Worm (Caenorhabditis elegans) whole organism, L1 larva: ENCODE results near the gene srbc-57.
A peak's percentile ranks its signal among the peaks of the same experiment; 100 is the strongest.

Experiments
- C04F5.9 ChIP-seq: sonication (generic microtip); optimal IDR thresholded peaks from 2 replicates; lab custom pipeline; 2016; ENCODE audit warnings: missing genetic modification characterization, missing compliant biosample characterization
- C16A3.4 ChIP-seq: fragments of 150-350 bp; optimal IDR thresholded peaks from 2 replicates; lab custom pipeline; 2014; ENCODE audit warnings: missing biosample characterization, missing genetic modification characterization
- F16B12.6 ChIP-seq: fragments of 150-350 bp; optimal IDR thresholded peaks from 2 replicates; lab custom pipeline; 2014; ENCODE audit warnings: missing biosample characterization, missing genetic modification characterization
- aha-1 ChIP-seq: fragments of 150-350 bp; optimal IDR thresholded peaks from 2 replicates; lab custom pipeline; 2014; ENCODE audit warnings: missing biosample characterization, missing genetic modification characterization
- alr-1 ChIP-seq: fragments of 200-800 bp; sonication (Bioruptor generic); optimal IDR thresholded peaks from 2 replicates; lab custom pipeline; 2018; ENCODE audit warnings: borderline replicate concordance, mild to moderate bottlenecking, missing genetic modification characterization, missing compliant biosample characterization
- ama-1 ChIP-seq: fragments of 150-350 bp; optimal IDR thresholded peaks from 2 replicates; lab custom pipeline; 2014
- ceh-90 ChIP-seq: sonication (generic microtip); optimal IDR thresholded peaks from 2 replicates; lab custom pipeline; 2016; ENCODE audit warnings: missing genetic modification characterization, missing compliant biosample characterization
- dsc-1 ChIP-seq: sonication (generic microtip); optimal IDR thresholded peaks from 2 replicates; lab custom pipeline; 2016; ENCODE audit warnings: mild to moderate bottlenecking, missing genetic modification characterization, missing compliant biosample characterization
- efl-1 ChIP-seq, 4 experiments: fragments of 150-350 bp; optimal IDR thresholded peaks in 3 of 4; peaks in 1 of 4; 1 replicate in 1 of 4; 2 replicates in 3 of 4; lab custom pipeline; 2014; ENCODE audit warnings: missing biosample characterization in 2 of 4, missing genetic modification characterization in 2 of 4, missing genetic modification reagents in 2 of 4
- egl-13 ChIP-seq: sonication (generic microtip); optimal IDR thresholded peaks from 2 replicates; lab custom pipeline; 2016; ENCODE audit warnings: missing genotype, missing genetic modification reagents, missing genetic modification characterization, missing compliant biosample characterization
- elt-2 ChIP-seq: sonication (generic microtip); optimal IDR thresholded peaks from 2 replicates; lab custom pipeline; 2016; ENCODE audit warnings: missing genetic modification characterization, mild to moderate bottlenecking, inconsistent platforms, missing compliant biosample characterization, missing genetic modification reagents
- fkh-10 ChIP-seq: sonication (generic microtip); optimal IDR thresholded peaks from 2 replicates; lab custom pipeline; 2017; ENCODE audit warnings: missing biosample characterization, missing genetic modification reagents, missing genetic modification characterization
- fkh-4 ChIP-seq: sonication (generic microtip); optimal IDR thresholded peaks from 2 replicates; lab custom pipeline; 2016; ENCODE audit warnings: missing compliant biosample characterization, missing genetic modification characterization, borderline replicate concordance
- fkh-8 ChIP-seq: sonication (generic microtip); optimal IDR thresholded peaks from 2 replicates; lab custom pipeline; 2016; ENCODE audit warnings: mild to moderate bottlenecking, missing genetic modification characterization, missing compliant biosample characterization
- fos-1 ChIP-seq: fragments of 150-350 bp; optimal IDR thresholded peaks from 2 replicates; lab custom pipeline; 2014; ENCODE audit warnings: missing biosample characterization, missing genetic modification characterization
- grh-1 ChIP-seq: fragments of 200-800 bp; sonication (Bioruptor generic); IDR thresholded peaks from 2 replicates; pipeline ENCODE4 v1.3.6; 2022; ENCODE audit warnings: missing genetic modification reagents, missing genetic modification characterization, missing compliant biosample characterization
- hlh-17 ChIP-seq: fragments of 200-800 bp; sonication (Bioruptor generic); optimal IDR thresholded peaks from 2 replicates; lab custom pipeline; 2018; ENCODE audit warnings: missing genetic modification characterization, mild to moderate bottlenecking, missing compliant biosample characterization, moderate library complexity, borderline replicate concordance
- lin-15B ChIP-seq: fragments of 150-350 bp; sonication (generic microtip); optimal IDR thresholded peaks from 3 replicates; lab custom pipeline; 2014; ENCODE audit warnings: missing biosample characterization, missing genetic modification characterization
- lir-3 ChIP-seq: sonication (generic microtip); optimal IDR thresholded peaks from 2 replicates; lab custom pipeline; 2016; ENCODE audit warnings: mild to moderate bottlenecking, missing genetic modification characterization, moderate library complexity, missing compliant biosample characterization; ENCODE audit not compliant: poor library complexity
- lsy-2 ChIP-seq, 2 experiments: fragments of 150-350 bp; optimal IDR thresholded peaks; 2 replicates each; lab custom pipeline; 2014; ENCODE audit warnings: missing biosample characterization in 2 of 2, missing genetic modification characterization in 2 of 2
- nhr-11 ChIP-seq: fragments of 150-350 bp; optimal IDR thresholded peaks from 2 replicates; lab custom pipeline; 2014; ENCODE audit warnings: missing biosample characterization, missing genetic modification characterization
- nhr-12 ChIP-seq: sonication (generic microtip); optimal IDR thresholded peaks from 2 replicates; lab custom pipeline; 2017; ENCODE audit warnings: missing biosample characterization, missing genetic modification characterization
- nhr-19 ChIP-seq: fragments of 200-800 bp; sonication (Bioruptor generic); conservative IDR thresholded peaks from 2 replicates; pipeline ENCODE4 v1.3.6; 2022; ENCODE audit warnings: missing genetic modification characterization, missing compliant biosample characterization
- nhr-237 ChIP-seq: fragments of 150-350 bp; optimal IDR thresholded peaks from 2 replicates; lab custom pipeline; 2014; ENCODE audit warnings: missing biosample characterization, missing genetic modification characterization
- nhr-71 ChIP-seq: sonication (generic microtip); optimal IDR thresholded peaks from 2 replicates; lab custom pipeline; 2016; ENCODE audit warnings: mild to moderate bottlenecking, missing genetic modification characterization, moderate library complexity, missing compliant biosample characterization
- nhr-76 ChIP-seq: sonication (generic microtip); optimal IDR thresholded peaks from 2 replicates; lab custom pipeline; 2017; ENCODE audit warnings: missing biosample characterization, missing genetic modification characterization
- nhr-85 ChIP-seq: sonication (generic microtip); peaks from one replicate; lab custom pipeline; 2016; ENCODE audit warnings: missing genetic modification characterization, inconsistent platforms, missing compliant biosample characterization
- nhr-90 ChIP-seq: sonication (generic microtip); optimal IDR thresholded peaks from 2 replicates; lab custom pipeline; 2016; ENCODE audit warnings: mild to moderate bottlenecking, missing genetic modification characterization, missing compliant biosample characterization; ENCODE audit not compliant: poor library complexity
- pag-3 ChIP-seq: sonication (generic microtip); optimal IDR thresholded peaks from 2 replicates; lab custom pipeline; 2017; ENCODE audit warnings: missing genetic modification characterization, mild to moderate bottlenecking, missing compliant biosample characterization, antibody characterized with exemption, borderline replicate concordance; ENCODE audit not compliant: insufficient read depth
- pqm-1 ChIP-seq: sonication (generic microtip); optimal IDR thresholded peaks from 3 replicates; lab custom pipeline; 2017; ENCODE audit warnings: missing biosample characterization, missing genetic modification characterization
- skn-1 ChIP-seq: fragments of 150-350 bp; optimal IDR thresholded peaks from 2 replicates; lab custom pipeline; 2014; ENCODE audit warnings: missing biosample characterization, missing genetic modification characterization
- snu-23 ChIP-seq: sonication (generic microtip); optimal IDR thresholded peaks from 2 replicates; lab custom pipeline; 2016; ENCODE audit warnings: missing genetic modification characterization, missing compliant biosample characterization
- sox-4 ChIP-seq: sonication (generic microtip); optimal IDR thresholded peaks from 2 replicates; lab custom pipeline; 2016; ENCODE audit warnings: missing genetic modification characterization, missing compliant biosample characterization
- sptf-1 ChIP-seq: fragments of 150-350 bp; optimal IDR thresholded peaks from 2 replicates; lab custom pipeline; 2014; ENCODE audit warnings: missing biosample characterization, missing genetic modification characterization
- sup-37 ChIP-seq: fragments of 200-800 bp; sonication (Bioruptor generic); optimal IDR thresholded peaks from 2 replicates; lab custom pipeline; 2018; ENCODE audit warnings: mild to moderate bottlenecking, missing genetic modification characterization, missing compliant biosample characterization
- unc-30 ChIP-seq: sonication (generic microtip); optimal IDR thresholded peaks from 2 replicates; lab custom pipeline; 2017; ENCODE audit warnings: missing biosample characterization, missing genetic modification characterization
- unc-62 ChIP-seq: fragments of 150-350 bp; optimal IDR thresholded peaks from 2 replicates; lab custom pipeline; 2014; ENCODE audit warnings: missing biosample characterization, missing genetic modification reagents, missing genetic modification characterization
- unc-98 ChIP-seq: fragments of 200-800 bp; sonication (Bioruptor generic); IDR thresholded peaks from 2 replicates; pipeline ENCODE4 v1.3.6; 2022; ENCODE audit warnings: missing genetic modification characterization, missing compliant biosample characterization
- zag-1 ChIP-seq: fragments of 150-350 bp; optimal IDR thresholded peaks from 2 replicates; lab custom pipeline; 2014; ENCODE audit warnings: missing biosample characterization, missing genetic modification characterization
- ztf-11 ChIP-seq, 2 experiments: sonication (generic microtip); optimal IDR thresholded peaks; 2 replicates each; lab custom pipeline; 2016 to 2017; ENCODE audit warnings: missing genetic modification characterization in 2 of 2, missing biosample characterization in 1 of 2, missing compliant biosample characterization in 1 of 2
- ztf-4 ChIP-seq: fragments of 150-350 bp; optimal IDR thresholded peaks from 2 replicates; lab custom pipeline; 2014; ENCODE audit warnings: missing biosample characterization, missing genetic modification characterization

srbc-57 gene

DNA sequence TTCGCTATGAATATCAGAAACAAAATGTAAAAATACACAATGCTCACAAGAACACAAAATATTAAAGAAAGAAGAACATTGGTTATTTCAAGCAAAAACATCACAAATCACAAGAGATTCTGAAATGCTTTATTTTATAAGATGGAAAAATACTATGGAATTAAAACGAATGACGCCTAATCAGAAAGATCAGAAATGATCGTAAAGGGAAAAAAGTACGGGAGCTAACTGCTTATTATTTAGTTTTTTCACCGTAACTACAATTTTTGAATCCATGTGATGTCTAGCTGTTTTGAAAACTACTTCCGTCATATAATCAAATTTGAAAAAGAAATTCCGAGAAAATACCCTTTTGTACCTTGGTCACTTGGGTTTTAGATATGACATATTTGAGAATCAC, at the start of gene srbc-57:
srbc-57 (minus strand) TSS at position 101 of the 400 bp plus-strand sequence.
- no peak for TF ChIP-seq F16B12.6 (tag; lab: Kevin White, UChicago)
- peak; percentile 14 for TF ChIP-seq fkh-8 (tag; lab: Kevin White, UChicago)
- TF ChIP-seq efl-1 (optimal IDR thresholded peaks at IDR 0.05; lab: Kevin White, UChicago): no peak
- TF ChIP-seq efl-1 (GFP tag; optimal IDR thresholded peaks at IDR 0.05 in 1 of 2; lab: Kevin White, UChicago): no peak

ce11 chrV:512420-512819, 44.1 kb upstream of the srbc-57 start, which contains the start of gene srh-37:
Gene srh-37 (minus strand): TSS chrV:512520.
- TF ChIP-seq lsy-2 (tag; optimal IDR thresholded peaks at IDR 0.05; lab: Kevin White, UChicago): no peak
- TF ChIP-seq ama-1 (lab: Kevin White, UChicago): no peak
- TF ChIP-seq aha-1 (tag; lab: Kevin White, UChicago): no peak

DNA sequence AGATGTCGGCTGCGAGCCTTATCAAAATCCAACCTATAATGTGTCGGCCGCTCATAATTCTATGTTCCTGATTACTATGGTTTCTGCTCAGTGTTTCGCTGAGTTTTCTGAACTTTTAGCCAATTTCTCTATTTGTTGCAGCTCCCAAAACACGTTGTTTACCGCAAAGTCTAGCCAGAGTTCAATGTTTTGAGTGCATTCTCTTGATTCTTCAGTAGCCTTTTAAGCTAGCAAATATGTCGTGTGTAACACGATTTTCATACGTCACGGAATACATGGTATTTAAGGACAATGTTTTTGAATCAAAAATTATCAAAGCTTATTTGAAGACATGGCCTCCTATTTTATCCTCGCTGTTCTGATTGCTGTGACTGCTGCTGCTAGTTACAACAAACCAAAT, 36.8 kb upstream of the srbc-57 start, which contains the start of gene srlf-19:
srlf-19 (plus strand) TSS at position 301 of the 400 bp plus-strand sequence.
- TF ChIP-seq fkh-4 (tag; lab: Kevin White, UChicago) (no peak), nhr-85 (tag; lab: Kevin White, UChicago) (no peak), dsc-1 (tag; lab: Kevin White, UChicago) (no peak), pqm-1 (no peak)

- TF ChIP-seq snu-23 (GFP tag; lab: Kevin White, UChicago): no peak
- no peak for TF ChIP-seq C16A3.4 (tag; lab: Kevin White, UChicago)
- TF ChIP-seq sox-4 (tag; lab: Kevin White, UChicago): no peak
- no peak for TF ChIP-seq fkh-4 (tag; lab: Kevin White, UChicago)
- TF ChIP-seq nhr-76 (tag; lab: Kevin White, UChicago): no peak
- TF ChIP-seq ceh-90 (tag; lab: Kevin White, UChicago): no peak
- no peak for TF ChIP-seq unc-62 (GFP tag; lab: Kevin White, UChicago)
Measured at ce11 chrV:503728-504127, 35.4 kb upstream of the srbc-57 start, which contains the start of gene srlf-35. Gene srlf-35 (plus strand): TSS chrV:504028.

ce11 chrV:502803-503273, 34.5 kb upstream of the srbc-57 start, which contains the start of gene T01G6.10:
Gene T01G6.10 (minus strand): TSS chrV:503223.
- TF ChIP-seq fkh-8 (tag; lab: Kevin White, UChicago): no peak
- no peak for TF ChIP-seq ceh-90 (tag; lab: Kevin White, UChicago)
- no peak for TF ChIP-seq sox-4 (tag; lab: Kevin White, UChicago)
- TF ChIP-seq nhr-71: no peak
- TF ChIP-seq C04F5.9 (tag; lab: Kevin White, UChicago): no peak
- no peak for TF ChIP-seq fkh-10
- no peak for TF ChIP-seq fkh-4 (tag; lab: Kevin White, UChicago)
- no peak for TF ChIP-seq ztf-11 (tag; optimal IDR thresholded peaks at IDR 0.05; lab: Kevin White, UChicago)
- TF ChIP-seq lir-3 (tag; lab: Kevin White, UChicago): no peak
- TF ChIP-seq hlh-17 (GFP tag; lab: Kevin White, UChicago): no peak
- no peak for TF ChIP-seq fos-1
- no peak for TF ChIP-seq C16A3.4 (tag; lab: Kevin White, UChicago)
- TF ChIP-seq nhr-237 (tag; lab: Kevin White, UChicago): no peak
- no peak for TF ChIP-seq lsy-2 (tag; optimal IDR thresholded peaks at IDR 0.05; lab: Kevin White, UChicago)
- no peak for TF ChIP-seq skn-1 (tag; lab: Kevin White, UChicago)
- TF ChIP-seq sptf-1 (tag; lab: Kevin White, UChicago): no peak

ce11 chrV:501230-501629, 32.9 kb upstream of the srbc-57 start, which contains the start of gene str-256:
Gene str-256 (minus strand): TSS chrV:501330.
- TF ChIP-seq nhr-90 (tag; lab: Kevin White, UChicago): no peak
- TF ChIP-seq sup-37 (GFP tag; lab: Kevin White, UChicago): no peak
- no peak for TF ChIP-seq aha-1 (tag; lab: Kevin White, UChicago)
- no peak for TF ChIP-seq unc-98 (GFP tag; lab: Robert Waterston, UW)
- TF ChIP-seq nhr-12 (tag; lab: Kevin White, UChicago): no peak
- TF ChIP-seq alr-1 (tag; lab: Kevin White, UChicago): no peak
- no peak for TF ChIP-seq elt-2 (tag; lab: Kevin White, UChicago)
- no peak for TF ChIP-seq nhr-19 (GFP tag; lab: Robert Waterston, UW)
- no peak for TF ChIP-seq grh-1 (GFP tag; lab: Robert Waterston, UW)
- no peak for TF ChIP-seq pag-3
- no peak for TF ChIP-seq nhr-11 (tag; lab: Kevin White, UChicago)
- no peak for TF ChIP-seq lin-15B (tag; lab: Kevin White, UChicago)
- TF ChIP-seq sox-4 (tag; lab: Kevin White, UChicago): no peak
- TF ChIP-seq unc-30: no peak
- TF ChIP-seq ztf-4: no peak
- no peak for TF ChIP-seq zag-1 (tag; lab: Kevin White, UChicago)
- TF ChIP-seq fkh-8 (tag; lab: Kevin White, UChicago): no peak
- TF ChIP-seq egl-13 (tag; lab: Kevin White, UChicago): no peak
